Fruit fly (Drosophila melanogaster) whole organism, embryonic: ENCODE measurements around the gene Ube3a.

Experiments used
- Ada2b ChIP-seq: fragments of 200-800 bp; sonication (Bioruptor generic); IDR thresholded peaks from 2 replicates; pipeline ENCODE4 v1.3.6; 2022; ENCODE audit warnings: missing biosample characterization, missing genetic modification characterization
- BtbVII ChIP-seq: fragments of 200-800 bp; sonication (Bioruptor generic); optimal IDR thresholded peaks from 3 replicates; lab custom pipeline; 2017; ENCODE audit warnings: missing biosample characterization, mild to moderate bottlenecking, missing genetic modification characterization
- CG10274 ChIP-seq: fragments of 200-800 bp; sonication (Bioruptor generic); optimal IDR thresholded peaks from 3 replicates; lab custom pipeline; 2017; ENCODE audit warnings: missing biosample characterization, mild to moderate bottlenecking, missing genetic modification characterization
- CG11723 ChIP-seq: fragments of 200-800 bp; sonication (Bioruptor generic); optimal IDR thresholded peaks from 2 replicates; lab custom pipeline; 2017; ENCODE audit warnings: missing biosample characterization, mild to moderate bottlenecking, missing genetic modification characterization
- CG12104 ChIP-seq: fragments of 200-800 bp; sonication (Bioruptor generic); optimal IDR thresholded peaks from 3 replicates; lab custom pipeline; 2016; ENCODE audit warnings: missing biosample characterization, missing genetic modification characterization
- CG13296 ChIP-seq: fragments of 200-800 bp; sonication (Bioruptor generic); optimal IDR thresholded peaks from 3 replicates; lab custom pipeline; 2018; ENCODE audit warnings: missing biosample characterization, mild to moderate bottlenecking, missing genetic modification characterization
- CG17802 ChIP-seq: fragments of 200-800 bp; sonication (Bioruptor generic); optimal IDR thresholded peaks from 2 replicates; lab custom pipeline; 2018; ENCODE audit warnings: missing biosample characterization, mild to moderate bottlenecking, missing genetic modification characterization, moderate library complexity
- CG17829 ChIP-seq: fragments of 200-800 bp; optimal IDR thresholded peaks from 2 replicates; lab custom pipeline; 2019; ENCODE audit warnings: missing biosample characterization, mild to moderate bottlenecking, missing genetic modification characterization, moderate library complexity
- CG2116 ChIP-seq: fragments of 200-800 bp; sonication (Bioruptor generic); optimal IDR thresholded peaks from 3 replicates; lab custom pipeline; 2018; ENCODE audit warnings: missing biosample characterization, mild to moderate bottlenecking, missing genetic modification characterization
- CG2202 ChIP-seq: fragments of 200-800 bp; sonication (Bioruptor generic); optimal IDR thresholded peaks from 2 replicates; lab custom pipeline; 2018; ENCODE audit warnings: missing biosample characterization, mild to moderate bottlenecking, missing genetic modification characterization
- CG2889 ChIP-seq: fragments of 200-800 bp; sonication (Bioruptor generic); IDR thresholded peaks from 3 replicates; pipeline ENCODE4 v1.3.6; 2022; ENCODE audit warnings: missing biosample characterization, missing genetic modification characterization
- CG30403 ChIP-seq: fragments of 200-800 bp; sonication (Bioruptor generic); optimal IDR thresholded peaks from 3 replicates; lab custom pipeline; 2016; ENCODE audit warnings: missing biosample characterization, missing genetic modification characterization
- CG31388 ChIP-seq: fragments of 200-800 bp; sonication (Bioruptor generic); optimal IDR thresholded peaks from 2 replicates; lab custom pipeline; 2016; ENCODE audit warnings: missing biosample characterization, missing genetic modification characterization
- CG32532 ChIP-seq: fragments of 200-800 bp; sonication (Bioruptor generic); IDR thresholded peaks from 2 replicates; pipeline ENCODE4 v1.3.6; 2022; ENCODE audit warnings: missing biosample characterization, missing genetic modification characterization
- CG4854 ChIP-seq: fragments of 200-800 bp; sonication (Bioruptor generic); optimal IDR thresholded peaks from 2 replicates; lab custom pipeline; 2016; ENCODE audit warnings: missing biosample characterization, missing genetic modification characterization, inconsistent platforms
- CoRest ChIP-seq: fragments of 200-800 bp; sonication (Bioruptor generic); optimal IDR thresholded peaks from 3 replicates; lab custom pipeline; 2018; ENCODE audit warnings: missing biosample characterization, mild to moderate bottlenecking, missing genetic modification characterization, moderate library complexity
- Dfd ChIP-seq, 2 experiments: fragments of >200 bp; optimal IDR thresholded peaks; 2 replicates each; lab custom pipeline; 2017; ENCODE audit warnings: missing biosample characterization in 2 of 2, missing genetic modification characterization in 2 of 2
- Ets97D ChIP-seq: fragments of 200-800 bp; sonication (Bioruptor generic); optimal IDR thresholded peaks from 3 replicates; lab custom pipeline; 2016; ENCODE audit warnings: missing biosample characterization, missing genetic modification characterization
- Fer2 ChIP-seq: fragments of 200-800 bp; sonication (Bioruptor generic); optimal IDR thresholded peaks from 2 replicates; lab custom pipeline; 2018; ENCODE audit warnings: missing biosample characterization, mild to moderate bottlenecking, missing genetic modification characterization, moderate library complexity
- Fer3 ChIP-seq: fragments of 200-800 bp; sonication (Bioruptor generic); optimal IDR thresholded peaks from 2 replicates; lab custom pipeline; 2018; ENCODE audit warnings: missing biosample characterization, mild to moderate bottlenecking, missing genetic modification characterization, moderate library complexity
- Hey ChIP-seq: fragments of 200-800 bp; sonication (Bioruptor generic); optimal IDR thresholded peaks from 3 replicates; lab custom pipeline; 2018; ENCODE audit warnings: missing biosample characterization, mild to moderate bottlenecking, missing genetic modification characterization
- HmgZ ChIP-seq: fragments of 200-800 bp; sonication (Bioruptor generic); optimal IDR thresholded peaks from 2 replicates; lab custom pipeline; 2018; ENCODE audit warnings: missing biosample characterization, mild to moderate bottlenecking, missing genetic modification characterization
- Lhr ChIP-seq: fragments of 200-800 bp; sonication (Bioruptor generic); optimal IDR thresholded peaks from 3 replicates; lab custom pipeline; 2017; ENCODE audit warnings: mild to moderate bottlenecking, missing biosample characterization, missing genetic modification reagents, missing genetic modification characterization
- Mad ChIP-seq: fragments of 200-800 bp; sonication (Bioruptor generic); optimal IDR thresholded peaks from 2 replicates; lab custom pipeline; 2016; ENCODE audit warnings: missing biosample characterization, missing genetic modification characterization
- Meics ChIP-seq: fragments of 200-800 bp; sonication (Bioruptor generic); optimal IDR thresholded peaks from 2 replicates; lab custom pipeline; 2017; ENCODE audit warnings: missing biosample characterization, mild to moderate bottlenecking, missing genetic modification characterization
- Myb ChIP-seq: fragments of 200-800 bp; sonication (Bioruptor generic); optimal IDR thresholded peaks from 2 replicates; lab custom pipeline; 2016; ENCODE audit warnings: missing biosample characterization, missing genetic modification characterization
- Rfx ChIP-seq: fragments of 200-800 bp; sonication (Bioruptor generic); IDR thresholded peaks from 2 replicates; pipeline ENCODE4 v1.3.6; 2022; ENCODE audit warnings: missing biosample characterization, missing genetic modification characterization
- Sin3A ChIP-seq: fragments of >200 bp; optimal IDR thresholded peaks from 2 replicates; lab custom pipeline; 2018
- Sox100B ChIP-seq: fragments of 200-800 bp; sonication (Bioruptor generic); optimal IDR thresholded peaks from 3 replicates; lab custom pipeline; 2018; ENCODE audit warnings: missing biosample characterization, mild to moderate bottlenecking, missing genetic modification characterization
- Vsx1 ChIP-seq: fragments of 200-800 bp; sonication (Bioruptor generic); optimal IDR thresholded peaks from 2 replicates; lab custom pipeline; 2017; ENCODE audit warnings: missing biosample characterization, mild to moderate bottlenecking, missing genetic modification characterization, missing genetic modification reagents
- bbx ChIP-seq: fragments of 200-800 bp; sonication (Bioruptor generic); IDR thresholded peaks from 2 replicates; pipeline ENCODE4 v1.3.6; 2022; ENCODE audit warnings: missing biosample characterization, missing genetic modification characterization; ENCODE audit not compliant: partially characterized antibody
- chif ChIP-seq, 2 experiments: fragments of 200-800 bp; sonication (Bioruptor generic); optimal IDR thresholded peaks; 3 replicates each; lab custom pipeline; 2016; ENCODE audit warnings: missing biosample characterization in 2 of 2, missing genetic modification characterization in 2 of 2
- chinmo ChIP-seq: fragments of 200-800 bp; sonication (Bioruptor generic); IDR thresholded peaks from 4 replicates; pipeline ENCODE4 v1.3.6; 2022; ENCODE audit warnings: missing biosample characterization, missing genetic modification characterization; ENCODE audit not compliant: partially characterized antibody
- chm ChIP-seq: fragments of 200-800 bp; sonication (Bioruptor generic); IDR thresholded peaks from 2 replicates; pipeline ENCODE4 v1.3.6; 2022; ENCODE audit warnings: missing biosample characterization, missing genetic modification characterization
- ci ChIP-seq: fragments of 200-800 bp; sonication (Bioruptor generic); IDR thresholded peaks from 3 replicates; pipeline ENCODE4 v1.3.6; 2022; ENCODE audit warnings: missing biosample characterization, missing genetic modification characterization
- crc ChIP-seq: fragments of 200-800 bp; sonication (Bioruptor generic); optimal IDR thresholded peaks from 2 replicates; lab custom pipeline; 2016; ENCODE audit warnings: missing biosample characterization, missing genetic modification characterization
- dysf ChIP-seq: fragments of 200-800 bp; sonication (Bioruptor generic); IDR thresholded peaks from 3 replicates; pipeline ENCODE4 v1.3.6; 2022; ENCODE audit warnings: missing biosample characterization, missing genetic modification characterization
- ewg ChIP-seq: fragments of 200-800 bp; sonication (Bioruptor generic); optimal IDR thresholded peaks from 3 replicates; lab custom pipeline; 2017; ENCODE audit warnings: mild to moderate bottlenecking, missing biosample characterization, missing genetic modification reagents, missing genetic modification characterization
- ftz-f1 ChIP-seq: fragments of 200-800 bp; sonication (Bioruptor generic); optimal IDR thresholded peaks from 2 replicates; lab custom pipeline; 2016; ENCODE audit warnings: missing biosample characterization, missing genetic modification characterization
- fu2 ChIP-seq: fragments of 200-800 bp; sonication (Bioruptor generic); optimal IDR thresholded peaks from 2 replicates; lab custom pipeline; 2016; ENCODE audit warnings: missing biosample characterization, missing genetic modification characterization
- gcm ChIP-seq: fragments of 200-800 bp; sonication (Bioruptor generic); optimal IDR thresholded peaks from 2 replicates; lab custom pipeline; 2019; ENCODE audit warnings: missing biosample characterization, mild to moderate bottlenecking, missing genetic modification characterization, moderate library complexity
- insv ChIP-seq, 2 experiments: fragments of 200-800 bp; sonication (Bioruptor generic); optimal IDR thresholded peaks; 3 replicates each; lab custom pipeline; 2016 to 2018; ENCODE audit warnings: missing biosample characterization in 2 of 2, missing genetic modification characterization in 2 of 2
- knrl ChIP-seq: fragments of 200-800 bp; sonication (Bioruptor generic); IDR thresholded peaks from 3 replicates; pipeline ENCODE4 v1.3.6; 2022; ENCODE audit warnings: missing biosample characterization, missing genetic modification characterization; ENCODE audit not compliant: partially characterized antibody
- nerfin-1 ChIP-seq: fragments of 200-800 bp; sonication (Bioruptor generic); optimal IDR thresholded peaks from 3 replicates; lab custom pipeline; 2019; ENCODE audit warnings: missing biosample characterization, mild to moderate bottlenecking, missing genetic modification characterization, moderate library complexity
- peb ChIP-seq: fragments of 200-800 bp; sonication (Bioruptor generic); IDR thresholded peaks from 2 replicates; pipeline ENCODE4 v1.3.6; 2022; ENCODE audit warnings: missing biosample characterization, missing genetic modification characterization
- sens-2 ChIP-seq: fragments of 200-800 bp; sonication (Bioruptor generic); IDR thresholded peaks from 2 replicates; pipeline ENCODE4 v1.3.6; 2022; ENCODE audit warnings: missing biosample characterization, missing genetic modification characterization
- ssp ChIP-seq: fragments of 200-800 bp; sonication (Bioruptor generic); IDR thresholded peaks from 2 replicates; pipeline ENCODE4 v1.3.6; 2022; ENCODE audit warnings: missing biosample characterization, missing genetic modification characterization
- trem ChIP-seq: fragments of 200-800 bp; optimal IDR thresholded peaks from 3 replicates; lab custom pipeline; 2019; ENCODE audit warnings: missing biosample characterization, mild to moderate bottlenecking, missing genetic modification characterization, moderate library complexity
- wor ChIP-seq: fragments of 200-800 bp; sonication (Bioruptor generic); IDR thresholded peaks from 2 replicates; pipeline ENCODE4 v1.3.6; 2022; ENCODE audit warnings: missing biosample characterization, missing genetic modification characterization

Gene Ube3a

DNA sequence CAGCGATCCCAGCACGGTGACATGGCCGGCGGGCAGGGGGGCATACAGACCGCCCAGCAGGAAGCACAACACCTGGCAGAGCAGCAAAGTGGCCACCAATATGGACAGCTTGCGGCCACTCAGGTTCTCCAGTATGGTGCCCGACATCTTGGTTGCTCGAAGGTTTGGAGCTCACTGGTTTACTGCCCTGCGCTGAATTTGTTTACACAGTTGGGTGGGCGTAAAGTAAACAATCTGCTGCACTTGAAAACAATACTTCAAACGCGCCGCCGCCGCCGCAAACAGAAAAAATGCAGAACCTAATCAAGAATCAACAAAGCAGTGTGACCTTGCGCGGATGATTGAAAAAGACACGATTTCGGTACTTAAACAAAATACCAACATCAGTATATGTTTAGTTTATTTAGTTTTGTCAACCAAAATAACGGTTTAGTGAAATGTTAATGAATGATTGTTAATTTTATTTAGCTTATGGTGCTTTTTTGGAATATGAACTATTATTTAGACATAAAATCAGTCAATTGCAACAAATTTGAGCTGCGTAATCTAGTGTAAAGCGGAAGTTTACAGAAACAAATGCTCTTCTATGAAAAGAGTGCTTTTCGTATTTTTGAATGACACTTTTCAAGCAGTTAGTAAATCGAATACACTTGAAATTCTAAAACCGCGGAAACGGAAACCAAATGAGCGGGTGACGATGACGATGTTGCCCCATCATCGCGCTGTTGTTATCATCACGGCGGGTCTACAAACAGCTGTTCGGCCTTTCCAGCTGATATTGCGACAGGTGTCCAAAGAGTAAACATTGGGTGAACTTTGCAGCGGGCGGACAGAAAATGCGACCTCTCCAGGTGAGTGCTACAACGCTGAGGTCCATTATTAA lies 40.8 kb downstream of the Ube3a start, which contains the start of the genes wls and Adck5 (continued):
- TF ChIP-seq Fer2 (tag; lab: Kevin White, UChicago) (peak; percentile 25), CG2202 (tag; lab: Kevin White, UChicago) (peak; percentile 50), CoRest (tag; lab: Kevin White, UChicago) (peak; percentile 60), CG2116 (GFP tag; lab: Kevin White, UChicago) (peak; percentile 67), Ada2b (GFP tag; lab: Robert Waterston, UW) (0 out of 2 replicates have a peak, but pooled peaks have one; percentile 5), Fer3 (tag; lab: Kevin White, UChicago) (peak; percentile 62), CG30403 (GFP tag; lab: Kevin White, UChicago) (peak; percentile 37), Mad (GFP tag; lab: Kevin White, UChicago) (peak; percentile 44), ewg (GFP tag; lab: Kevin White, UChicago) (peak; percentile 12), chinmo (GFP tag; lab: Robert Waterston, UW) (0 out of 4 replicates have a peak, but pooled peaks have one; percentile 40), knrl (GFP tag; lab: Robert Waterston, UW) (no peak), ftz-f1 (no peak), peb (GFP tag; lab: Robert Waterston, UW) (no peak), chif (GFP tag; optimal IDR thresholded peaks at IDR 0.05; lab: Kevin White, UChicago) (no peak), CG17802 (tag; lab: Kevin White, UChicago) (no peak), Sin3A (lab: Kevin White, UChicago) (peak; percentile 59), CG10274 (GFP tag; lab: Kevin White, UChicago) (peak; percentile 32), CG31388 (GFP tag; lab: Kevin White, UChicago) (no peak), CG12104 (peak; percentile 9), Hey (tag; lab: Kevin White, UChicago) (peak; percentile 20), CG17829 (tag; lab: Kevin White, UChicago) (no peak), insv (GFP tag; optimal IDR thresholded peaks at IDR 0.05; lab: Kevin White, UChicago) (peak in 1 of 2 experiments; percentile 70), Myb (GFP tag; lab: Kevin White, UChicago) (peak; percentile 71), chm (GFP tag; lab: Robert Waterston, UW) (peak; percentile 17; the same call in 1 of the 2 replicates), Ets97D (peak; percentile 98), BtbVII (peak; percentile 79), Meics (GFP tag; lab: Kevin White, UChicago) (peak; percentile 76), dysf (GFP tag; lab: Robert Waterston, UW) (peak; percentile 50; the same call in 1 of the 3 replicates), CG2889 (GFP tag; lab: Robert Waterston, UW) (no peak), CG11723 (peak; percentile 45), fu2 (GFP tag; lab: Kevin White, UChicago) (peak; percentile 9), Dfd (GFP tag; optimal IDR thresholded peaks at IDR 0.05; lab: Kevin White, UChicago) (no peak), bbx (GFP tag; lab: Robert Waterston, UW) (0 out of 2 replicates have a peak, but pooled peaks have one; percentile 8), CG4854 (peak; percentile 35), gcm (peak; percentile 26), CG13296 (peak; percentile 70), trem (tag; lab: Kevin White, UChicago) (peak; percentile 5), Rfx (GFP tag; lab: Robert Waterston, UW) (peak; percentile 70), Lhr (GFP tag; lab: Kevin White, UChicago) (peak; percentile 41), Sox100B (GFP tag; lab: Kevin White, UChicago) (no peak), ssp (no peak), Vsx1 (GFP tag; lab: Kevin White, UChicago) (no peak), sens-2 (GFP tag; lab: Robert Waterston, UW) (no peak), CG32532 (GFP tag; lab: Robert Waterston, UW) (0 out of 2 replicates have a peak, but pooled peaks have one; percentile 32), crc (peak; percentile 35), ci (peak; percentile 87), nerfin-1 (peak; percentile 26), HmgZ (tag; lab: Kevin White, UChicago) (peak; percentile 44), wor (GFP tag; lab: Robert Waterston, UW) (no peak)
